Worm (Caenorhabditis elegans) whole organism, L4 larva: ENCODE results near the gene C01F1.6.

Experiments
- Y48G9A.11 ChIP-seq: fragments of 200-800 bp; sonication (Bioruptor generic); IDR thresholded peaks from 2 replicates; pipeline ENCODE4 v1.3.6; 2022; ENCODE audit warnings: missing genetic modification reagents, missing genetic modification characterization, missing compliant biosample characterization
- Y5F2A.4 ChIP-seq: fragments of 200-800 bp; sonication (Bioruptor generic); optimal IDR thresholded peaks from 2 replicates; lab custom pipeline; 2018; ENCODE audit warnings: mild to moderate bottlenecking, missing genetic modification characterization, missing compliant biosample characterization
- Y75B8A.6 ChIP-seq: fragments of 200-800 bp; sonication (Bioruptor generic); IDR thresholded peaks from 2 replicates; pipeline ENCODE4 v1.3.6; 2022; ENCODE audit warnings: missing genetic modification reagents, missing genetic modification characterization, missing compliant biosample characterization
- aly-2 ChIP-seq: sonication (generic microtip); optimal IDR thresholded peaks from 2 replicates; lab custom pipeline; 2018; ENCODE audit warnings: missing biosample characterization, missing genetic modification characterization
- ama-1 ChIP-seq: fragments of 150-350 bp; optimal IDR thresholded peaks from 2 replicates; lab custom pipeline; 2014; ENCODE audit warnings: inconsistent platforms, mixed read lengths
- ceh-28 ChIP-seq: fragments of 150-350 bp; optimal IDR thresholded peaks from 2 replicates; lab custom pipeline; 2014; ENCODE audit warnings: missing biosample characterization, missing genetic modification reagents, missing genetic modification characterization
- ceh-44 ChIP-seq: fragments of 200-800 bp; sonication (Bioruptor generic); IDR thresholded peaks from 2 replicates; pipeline ENCODE4 v1.3.6; 2022; ENCODE audit warnings: missing genetic modification reagents, missing genetic modification characterization, missing compliant biosample characterization
- ceh-62 ChIP-seq: sonication (generic microtip); optimal IDR thresholded peaks from 2 replicates; lab custom pipeline; 2017; ENCODE audit warnings: missing biosample characterization, missing genetic modification characterization
- ceh-82 ChIP-seq: sonication (generic microtip); optimal IDR thresholded peaks from 2 replicates; lab custom pipeline; 2017; ENCODE audit warnings: missing biosample characterization, missing genetic modification characterization
- ces-1 ChIP-seq: fragments of 150-350 bp; sonication (generic microtip); optimal IDR thresholded peaks from 4 replicates; lab custom pipeline; 2014; ENCODE audit warnings: missing biosample characterization, missing genetic modification reagents, missing genetic modification characterization
- daf-12 ChIP-seq: fragments of 150-350 bp; optimal IDR thresholded peaks from 2 replicates; lab custom pipeline; 2014; ENCODE audit warnings: missing biosample characterization, missing genetic modification reagents, missing genetic modification characterization
- daf-16 ChIP-seq, 3 experiments: sonication (generic microtip); optimal IDR thresholded peaks; 2 replicates each; lab custom pipeline; 2016 to 2017; ENCODE audit warnings: missing genetic modification characterization in 3 of 3, missing genetic modification reagents in 3 of 3, mild to moderate bottlenecking in 2 of 3, missing compliant biosample characterization in 2 of 3, missing biosample characterization in 1 of 3, moderate library complexity in 1 of 3
- daf-19 ChIP-seq: fragments of 200-800 bp; sonication (Bioruptor generic); conservative IDR thresholded peaks from 2 replicates; pipeline ENCODE4 v1.3.6; 2022; ENCODE audit warnings: missing genetic modification characterization, missing compliant biosample characterization
- daf-8 ChIP-seq: fragments of 200-800 bp; sonication (Bioruptor generic); IDR thresholded peaks from 2 replicates; pipeline ENCODE4 v1.3.6; 2022; ENCODE audit warnings: missing genetic modification characterization, missing compliant biosample characterization
- dmd-6 ChIP-seq: fragments of 200-800 bp; sonication (Bioruptor generic); IDR thresholded peaks from 2 replicates; pipeline ENCODE4 v1.3.6; 2022; ENCODE audit warnings: missing genetic modification reagents, missing genetic modification characterization, missing compliant biosample characterization
- dmd-8 ChIP-seq: fragments of 200-800 bp; sonication (Bioruptor generic); IDR thresholded peaks from 2 replicates; pipeline ENCODE4 v1.3.6; 2022; ENCODE audit warnings: missing genetic modification characterization, missing compliant biosample characterization
- dmd-9 ChIP-seq: fragments of 200-800 bp; sonication (Bioruptor generic); IDR thresholded peaks from 2 replicates; pipeline ENCODE4 v1.3.6; 2022; ENCODE audit warnings: missing genetic modification reagents, missing genetic modification characterization, missing compliant biosample characterization
- dve-1 ChIP-seq: sonication (generic microtip); optimal IDR thresholded peaks from 2 replicates; lab custom pipeline; 2017; ENCODE audit warnings: antibody characterized with exemption, mild to moderate bottlenecking, missing genetic modification characterization, missing compliant biosample characterization; ENCODE audit not compliant: insufficient read depth
- egl-27 ChIP-seq: sonication (generic microtip); optimal IDR thresholded peaks from 3 replicates; lab custom pipeline; 2017; ENCODE audit warnings: missing biosample characterization, missing genetic modification reagents, missing genetic modification characterization
- egl-43 ChIP-seq: fragments of 200-800 bp; sonication (Bioruptor generic); IDR thresholded peaks from 2 replicates; pipeline ENCODE4 v1.3.6; 2022; ENCODE audit warnings: missing genetic modification reagents, missing genetic modification characterization, missing compliant biosample characterization
- fkh-10 ChIP-seq: fragments of 150-350 bp; optimal IDR thresholded peaks from 2 replicates; lab custom pipeline; 2014; ENCODE audit warnings: missing biosample characterization, missing genetic modification reagents, missing genetic modification characterization
- hmg-1.1 ChIP-seq: fragments of 200-800 bp; sonication (Bioruptor generic); IDR thresholded peaks from 2 replicates; pipeline ENCODE4 v1.3.6; 2022; ENCODE audit warnings: missing genetic modification reagents, missing genetic modification characterization, missing compliant biosample characterization
- jun-1 ChIP-seq: fragments of 150-350 bp; optimal IDR thresholded peaks from 2 replicates; lab custom pipeline; 2014; ENCODE audit warnings: missing biosample characterization, missing genetic modification reagents, missing genetic modification characterization
- lin-15B ChIP-seq: fragments of 150-350 bp; sonication (generic microtip); optimal IDR thresholded peaks from 3 replicates; lab custom pipeline; 2014; ENCODE audit warnings: missing biosample characterization, missing genetic modification characterization
- lin-38 ChIP-seq: fragments of 200-800 bp; sonication (Bioruptor generic); IDR thresholded peaks from 2 replicates; pipeline ENCODE4 v1.3.6; 2022; ENCODE audit warnings: missing genetic modification reagents, missing genetic modification characterization, missing compliant biosample characterization
- lin-39 ChIP-seq: fragments of 150-350 bp; optimal IDR thresholded peaks from 2 replicates; lab custom pipeline; 2014; ENCODE audit warnings: missing biosample characterization, missing genetic modification reagents, missing genetic modification characterization
- lsy-2 ChIP-seq, 2 experiments: fragments of 150-350 bp in 1 of 2; sonication (generic microtip) in 1 of 2; optimal IDR thresholded peaks; 2 replicates each; lab custom pipeline; 2014 to 2017; ENCODE audit warnings: missing biosample characterization in 2 of 2, missing genetic modification characterization in 2 of 2
- madf-5 ChIP-seq, 2 experiments: fragments of 200-800 bp; sonication (Bioruptor generic); IDR thresholded peaks; 2 replicates each; pipeline ENCODE4 v1.3.6; 2022; ENCODE audit warnings: missing compliant biosample characterization in 2 of 2, missing genetic modification characterization in 2 of 2
- mdl-1 ChIP-seq, 2 experiments: fragments of 150-350 bp in 1 of 2; sonication (generic microtip) in 1 of 2; optimal IDR thresholded peaks; 2 replicates each; lab custom pipeline; 2014 to 2017; ENCODE audit warnings: missing biosample characterization in 2 of 2, missing genetic modification characterization in 2 of 2
- mep-1 ChIP-seq: fragments of 150-350 bp; sonication (generic microtip); optimal IDR thresholded peaks from 3 replicates; lab custom pipeline; 2014; ENCODE audit warnings: missing biosample characterization, missing genetic modification characterization
- mxl-2 ChIP-seq: fragments of 200-800 bp; sonication (Bioruptor generic); conservative IDR thresholded peaks from 2 replicates; pipeline ENCODE4 v1.3.6; 2022; ENCODE audit warnings: missing genetic modification reagents, missing genetic modification characterization, missing compliant biosample characterization
- nhr-10 ChIP-seq: fragments of 150-350 bp; optimal IDR thresholded peaks from 2 replicates; lab custom pipeline; 2014; ENCODE audit warnings: missing biosample characterization, missing genetic modification characterization
- nhr-111 ChIP-seq: fragments of 200-800 bp; sonication (Bioruptor generic); optimal IDR thresholded peaks from 2 replicates; lab custom pipeline; 2018; ENCODE audit warnings: mild to moderate bottlenecking, missing genetic modification characterization, missing compliant biosample characterization
- nhr-237 ChIP-seq: sonication (generic microtip); optimal IDR thresholded peaks from 2 replicates; lab custom pipeline; 2017; ENCODE audit warnings: missing biosample characterization, missing genetic modification characterization
- nhr-25 ChIP-seq: sonication (generic microtip); optimal IDR thresholded peaks from 2 replicates; lab custom pipeline; 2017; ENCODE audit warnings: missing genetic modification characterization, mild to moderate bottlenecking, missing compliant biosample characterization, antibody characterized with exemption, moderate library complexity, borderline replicate concordance; ENCODE audit not compliant: insufficient read depth
- nhr-6 ChIP-seq: fragments of 150-350 bp; optimal IDR thresholded peaks from 2 replicates; lab custom pipeline; 2014; ENCODE audit warnings: missing biosample characterization, missing genetic modification characterization
- nhr-76 ChIP-seq: fragments of 150-350 bp; optimal IDR thresholded peaks from 2 replicates; lab custom pipeline; 2014; ENCODE audit warnings: missing biosample characterization, missing genetic modification characterization
- nhr-77 ChIP-seq: fragments of 150-350 bp; optimal IDR thresholded peaks from 2 replicates; lab custom pipeline; 2014; ENCODE audit warnings: missing biosample characterization, missing genetic modification characterization
- saeg-2 ChIP-seq: fragments of 200-800 bp; sonication (Bioruptor generic); IDR thresholded peaks from 2 replicates; pipeline ENCODE4 v1.3.6; 2022; ENCODE audit warnings: missing genetic modification reagents, missing genetic modification characterization, missing compliant biosample characterization
- sdz-12 ChIP-seq: fragments of 200-800 bp; sonication (Bioruptor generic); optimal IDR thresholded peaks from 2 replicates; lab custom pipeline; 2018; ENCODE audit warnings: mild to moderate bottlenecking, missing genetic modification characterization, missing compliant biosample characterization
- tra-1 ChIP-seq: fragments of 200-800 bp; sonication (Bioruptor generic); IDR thresholded peaks from 2 replicates; pipeline ENCODE4 v1.3.6; 2022; ENCODE audit warnings: missing genetic modification reagents, missing genetic modification characterization, missing compliant biosample characterization
- zag-1 ChIP-seq: fragments of 150-350 bp; optimal IDR thresholded peaks from 2 replicates; lab custom pipeline; 2014; ENCODE audit warnings: missing biosample characterization, missing genetic modification characterization
- zfp-2 ChIP-seq: sonication (generic microtip); optimal IDR thresholded peaks from 2 replicates; lab custom pipeline; 2016; ENCODE audit warnings: mild to moderate bottlenecking, missing genetic modification characterization, missing compliant biosample characterization

The C01F1.6 gene

DNA sequence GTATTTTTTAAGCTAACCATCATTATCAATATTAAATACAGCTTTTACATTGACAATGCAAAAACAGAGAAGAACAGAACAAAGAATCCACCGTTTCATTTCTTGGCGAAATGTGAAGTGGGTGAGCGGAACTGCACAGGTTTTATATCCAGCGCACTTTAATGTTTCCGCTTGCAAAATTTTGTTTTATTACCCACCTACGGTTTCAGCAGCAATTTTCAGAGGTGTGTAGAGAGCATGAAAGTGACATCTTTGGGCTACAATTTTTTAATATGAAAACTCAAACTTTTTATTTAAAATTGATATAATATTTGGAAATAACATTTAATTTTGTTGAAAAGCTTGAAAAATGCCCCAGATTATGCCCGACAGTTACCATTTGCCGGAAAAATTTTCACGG lies 29.3 kb downstream of the C01F1.6 start, which contains the start of gene clec-135:
Gene clec-135 (minus strand): TSS at position 101 of the 400 bp plus-strand sequence.
- TF ChIP-seq tra-1 (GFP tag; lab: Robert Waterston, UW) (no peak), lin-15B (tag; lab: Kevin White, UChicago) (no peak), daf-19 (no peak), lin-39 (tag; lab: Kevin White, UChicago) (no peak), saeg-2 (GFP tag; lab: Robert Waterston, UW) (no peak), fkh-10 (no peak), jun-1 (tag; lab: Kevin White, UChicago) (no peak), zfp-2 (tag; lab: Kevin White, UChicago) (no peak), nhr-111 (no peak), aly-2 (no peak), dmd-8 (GFP tag; lab: Robert Waterston, UW) (no peak), dve-1 (no peak), Y48G9A.11 (GFP tag; lab: Robert Waterston, UW) (no peak), dmd-6 (GFP tag; lab: Robert Waterston, UW) (no peak), nhr-10 (no peak), nhr-77 (tag; lab: Kevin White, UChicago) (no peak), nhr-25 (no peak)

DNA sequence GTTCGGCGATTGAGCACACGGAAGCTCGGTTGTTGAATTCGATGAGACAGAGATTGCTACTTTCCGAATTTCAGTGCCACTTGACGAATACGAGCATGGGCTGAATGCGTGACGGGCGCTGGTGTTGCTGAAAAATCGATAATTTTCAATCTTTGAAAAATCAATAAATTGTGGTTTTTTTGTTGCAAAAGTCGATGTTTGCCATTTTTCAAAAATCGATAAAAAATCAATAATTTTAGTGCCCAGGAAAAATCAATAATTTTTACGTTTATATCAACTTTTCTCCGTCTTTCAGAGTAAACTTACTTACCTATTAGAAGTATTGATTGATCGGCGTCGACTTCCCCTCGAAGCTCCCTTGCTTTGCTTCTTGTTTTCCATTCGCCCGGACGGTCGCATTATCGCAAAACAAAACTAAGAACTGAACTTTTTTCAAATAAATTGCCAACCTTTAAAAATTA lies 31.4 kb downstream of the C01F1.6 start, which contains the start of gene C16A11.7:
Gene C16A11.7 (minus strand): TSS at position 411 of the 461 bp plus-strand sequence.
- no peak for TF ChIP-seq mdl-1 (tag; optimal IDR thresholded peaks at IDR 0.05; lab: Kevin White, UChicago)
- peak; percentile 95 for TF ChIP-seq ceh-28 (tag; lab: Kevin White, UChicago)

DNA sequence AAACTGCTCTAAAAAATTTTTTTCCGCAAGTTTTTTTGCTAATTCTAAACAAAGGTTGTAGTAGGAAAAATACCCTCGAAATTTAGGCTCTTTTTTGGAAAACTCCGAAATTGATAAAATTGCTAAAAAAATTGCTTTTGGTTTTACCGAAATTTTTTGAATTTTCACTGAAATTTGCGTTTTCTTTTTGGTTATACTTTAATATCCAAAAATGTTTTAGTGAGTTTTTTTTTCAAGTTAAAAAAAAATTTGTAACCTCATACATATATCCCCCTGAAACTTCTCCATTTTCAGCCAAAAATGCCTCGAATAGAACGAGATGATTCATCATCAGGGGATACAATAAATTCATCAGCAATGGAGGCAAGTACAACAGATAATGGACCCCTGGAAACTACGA lies 41.1 kb downstream of the C01F1.6 start, which contains the start of gene gpa-11:
Gene gpa-11 (plus strand): TSS at position 301 of the 400 bp plus-strand sequence.
- no peak for TF ChIP-seq ceh-44 (GFP tag; lab: Robert Waterston, UW)
- no peak for TF ChIP-seq hmg-1.1 (GFP tag; lab: Robert Waterston, UW)
- TF ChIP-seq egl-27 (tag; lab: Kevin White, UChicago), result no peak
- no peak for TF ChIP-seq nhr-76 (tag; lab: Kevin White, UChicago)
- TF ChIP-seq mxl-2 (GFP tag; lab: Robert Waterston, UW), result no peak
- no peak for TF ChIP-seq madf-5 (GFP tag; IDR thresholded peaks at IDR 0.05; lab: Robert Waterston, UW)
- TF ChIP-seq daf-12 (tag; lab: Kevin White, UChicago), result no peak
- TF ChIP-seq ces-1, result no peak
- no peak for TF ChIP-seq dve-1
- no peak for TF ChIP-seq nhr-237 (tag; lab: Kevin White, UChicago)
- TF ChIP-seq daf-16 (GFP tag; optimal IDR thresholded peaks at IDR 0.05; lab: Kevin White, UChicago), result no peak
- TF ChIP-seq daf-16 (tag; optimal IDR thresholded peaks at IDR 0.05; lab: Kevin White, UChicago), result no peak
- TF ChIP-seq sdz-12 (GFP tag; lab: Kevin White, UChicago), result no peak
- no peak for TF ChIP-seq mep-1 (tag; lab: Kevin White, UChicago)
- no peak for TF ChIP-seq nhr-77 (tag; lab: Kevin White, UChicago)
- no peak for TF ChIP-seq dmd-9

DNA sequence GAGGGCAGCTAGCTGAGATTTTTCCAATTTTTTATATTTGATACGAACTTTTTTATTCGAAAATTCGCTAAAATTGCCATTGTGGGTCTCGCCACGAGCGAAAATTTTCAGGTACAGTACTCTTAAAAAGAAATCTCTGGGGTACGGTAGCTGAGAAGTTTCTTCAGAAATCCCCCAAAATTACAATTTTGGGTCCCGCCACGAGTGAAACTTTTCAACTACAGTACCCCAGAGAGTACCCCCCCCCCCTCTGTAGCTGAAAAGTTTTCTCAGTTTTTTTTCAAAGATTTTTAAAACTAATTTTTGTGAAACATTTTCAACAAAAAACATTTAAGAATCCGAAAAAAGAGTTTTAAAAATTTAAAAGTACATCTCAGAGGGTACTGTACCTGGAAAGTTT lies 43.1 kb downstream of the C01F1.6 start:
- TF ChIP-seq lin-38 (GFP tag; lab: Robert Waterston, UW) (no peak), ceh-62 (tag; lab: Kevin White, UChicago) (no peak), nhr-6 (tag; lab: Kevin White, UChicago) (no peak), Y5F2A.4 (GFP tag; lab: Kevin White, UChicago) (no peak), daf-8 (GFP tag; lab: Robert Waterston, UW) (no peak), zag-1 (no peak), egl-43 (no peak), lsy-2 (tag; optimal IDR thresholded peaks at IDR 0.05; lab: Kevin White, UChicago) (no peak), ama-1 (lab: Kevin White, UChicago) (no peak), nhr-76 (tag; lab: Kevin White, UChicago) (no peak), Y75B8A.6 (GFP tag; lab: Robert Waterston, UW) (no peak), dve-1 (no peak), ceh-82 (tag; lab: Kevin White, UChicago) (no peak)
